Worm (Caenorhabditis elegans) whole organism, L4/young adult: ENCODE measurements around the gene flr-4.

Source experiments
- W03F9.2 ChIP-seq: fragments of 150-350 bp; optimal IDR thresholded peaks from 2 replicates; lab custom pipeline; 2014; ENCODE audit warnings: missing biosample characterization, missing genetic modification characterization
- dao-5 ChIP-seq: sonication (generic microtip); optimal IDR thresholded peaks from 2 replicates; lab custom pipeline; 2016; ENCODE audit warnings: missing genotype, missing genetic modification characterization, moderate library complexity, missing compliant biosample characterization
- him-1 ChIP-seq: sonication (generic microtip); optimal IDR thresholded peaks from 2 replicates; lab custom pipeline; 2016; ENCODE audit warnings: missing genotype, missing genetic modification reagents, missing genetic modification characterization, missing compliant biosample characterization

- TF ChIP-seq W03F9.2 (tag; lab: Kevin White, UChicago) (no peak), him-1 (tag; lab: Kevin White, UChicago) (no peak), dao-5 (tag; lab: Kevin White, UChicago) (no peak)
These were observed 1.4 kb upstream of the flr-4 start for ce11 chrX:15087752-15088151.
